Worm (Caenorhabditis elegans) whole organism, late embryonic: ENCODE results near the gene F42A9.8.

Source experiments
- C38D4.7 ChIP-seq: fragments of 200-800 bp; sonication (Bioruptor generic); optimal IDR thresholded peaks from 2 replicates; lab custom pipeline; 2018; ENCODE audit warnings: mild to moderate bottlenecking, missing genetic modification characterization, moderate library complexity, missing compliant biosample characterization
- F13H6.1 ChIP-seq: sonication (generic microtip); optimal IDR thresholded peaks from 2 replicates; lab custom pipeline; 2016; ENCODE audit warnings: missing genetic modification characterization, missing compliant biosample characterization
- K02D7.2 ChIP-seq: sonication (generic microtip); optimal IDR thresholded peaks from 2 replicates; lab custom pipeline; 2017; ENCODE audit warnings: mild to moderate bottlenecking, missing genetic modification characterization, missing compliant biosample characterization
- K09A11.1 ChIP-seq: sonication (generic microtip); optimal IDR thresholded peaks from 2 replicates; lab custom pipeline; 2017; ENCODE audit warnings: antibody characterized with exemption, mild to moderate bottlenecking, missing genetic modification characterization, missing compliant biosample characterization; ENCODE audit not compliant: insufficient read depth
- Y22D7AL.16 ChIP-seq: sonication (generic microtip); optimal IDR thresholded peaks from 2 replicates; lab custom pipeline; 2016; ENCODE audit warnings: missing genetic modification characterization, missing compliant biosample characterization
- ahr-1 ChIP-seq: sonication (generic microtip); optimal IDR thresholded peaks from 2 replicates; lab custom pipeline; 2016; ENCODE audit warnings: missing genetic modification characterization, missing compliant biosample characterization
- ama-1 ChIP-seq: fragments of 150-350 bp; optimal IDR thresholded peaks from 2 replicates; lab custom pipeline; 2014
- ceh-14 ChIP-seq: sonication (generic microtip); optimal IDR thresholded peaks from 2 replicates; lab custom pipeline; 2016; ENCODE audit warnings: missing genotype, missing genetic modification characterization, missing compliant biosample characterization
- ceh-24 ChIP-seq: sonication (generic microtip); optimal IDR thresholded peaks from 2 replicates; lab custom pipeline; 2016; ENCODE audit warnings: mild to moderate bottlenecking, missing genetic modification characterization, missing compliant biosample characterization
- ceh-30 ChIP-seq: fragments of 150-350 bp; optimal IDR thresholded peaks from 2 replicates; lab custom pipeline; 2014; ENCODE audit warnings: missing biosample characterization, missing genetic modification characterization
- ceh-31 ChIP-seq: sonication (generic microtip); optimal IDR thresholded peaks from 2 replicates; lab custom pipeline; 2016; ENCODE audit warnings: missing genetic modification characterization, missing compliant biosample characterization
- ceh-45 ChIP-seq: fragments of 200-800 bp; sonication (Bioruptor generic); IDR thresholded peaks from 2 replicates; pipeline ENCODE4 v1.3.6; 2022; ENCODE audit warnings: missing genetic modification reagents, missing genetic modification characterization, missing compliant biosample characterization
- ceh-48 ChIP-seq: sonication (generic microtip); optimal IDR thresholded peaks from 2 replicates; lab custom pipeline; 2016; ENCODE audit warnings: missing genetic modification characterization, inconsistent platforms, missing compliant biosample characterization
- ceh-9 ChIP-seq: sonication (generic microtip); optimal IDR thresholded peaks from 2 replicates; lab custom pipeline; 2016; ENCODE audit warnings: mild to moderate bottlenecking, missing genetic modification characterization, inconsistent platforms, missing compliant biosample characterization
- dmd-4 ChIP-seq: sonication (generic microtip); optimal IDR thresholded peaks from 2 replicates; lab custom pipeline; 2016; ENCODE audit warnings: borderline replicate concordance, missing genetic modification characterization, missing compliant biosample characterization
- ets-4 ChIP-seq: sonication (generic microtip); optimal IDR thresholded peaks from 2 replicates; lab custom pipeline; 2016; ENCODE audit warnings: missing genetic modification characterization, missing compliant biosample characterization
- fax-1 ChIP-seq: sonication (generic microtip); optimal IDR thresholded peaks from 2 replicates; lab custom pipeline; 2016; ENCODE audit warnings: missing genotype, missing genetic modification characterization, missing compliant biosample characterization
- hlh-15 ChIP-seq: sonication (generic microtip); optimal IDR thresholded peaks from 2 replicates; lab custom pipeline; 2016; ENCODE audit warnings: missing genetic modification characterization, missing compliant biosample characterization
- hlh-30 ChIP-seq: sonication (generic microtip); optimal IDR thresholded peaks from 2 replicates; lab custom pipeline; 2017; ENCODE audit warnings: antibody characterized with exemption, missing genetic modification characterization, missing compliant biosample characterization; ENCODE audit not compliant: insufficient read depth
- hlh-8 ChIP-seq: sonication (generic microtip); optimal IDR thresholded peaks from 2 replicates; lab custom pipeline; 2016; ENCODE audit warnings: missing genotype, missing genetic modification characterization, missing compliant biosample characterization
- lim-6 ChIP-seq: sonication (generic microtip); optimal IDR thresholded peaks from 2 replicates; lab custom pipeline; 2016; ENCODE audit warnings: missing genetic modification characterization, missing compliant biosample characterization
- mec-3 ChIP-seq: sonication (generic microtip); optimal IDR thresholded peaks from 2 replicates; lab custom pipeline; 2016; ENCODE audit warnings: borderline replicate concordance, missing genetic modification characterization, missing compliant biosample characterization
- odd-2 ChIP-seq: sonication (generic microtip); optimal IDR thresholded peaks from 2 replicates; lab custom pipeline; 2017; ENCODE audit warnings: antibody characterized with exemption, mild to moderate bottlenecking, missing genetic modification characterization, missing compliant biosample characterization
- pag-3 ChIP-seq: sonication (generic microtip); optimal IDR thresholded peaks from 2 replicates; lab custom pipeline; 2016; ENCODE audit warnings: missing compliant biosample characterization, missing genetic modification characterization, borderline replicate concordance
- pax-1 ChIP-seq: fragments of 150-350 bp; optimal IDR thresholded peaks from 2 replicates; lab custom pipeline; 2014; ENCODE audit warnings: missing biosample characterization, missing genetic modification characterization
- pha-2 ChIP-seq: sonication (generic microtip); optimal IDR thresholded peaks from 2 replicates; lab custom pipeline; 2017; ENCODE audit warnings: mild to moderate bottlenecking, missing genetic modification characterization, missing compliant biosample characterization
- pha-4 ChIP-seq: fragments of 150-350 bp; optimal IDR thresholded peaks from 2 replicates; lab custom pipeline; 2018; ENCODE audit warnings: missing biosample characterization, missing genetic modification reagents, missing genetic modification characterization
- pqm-1 ChIP-seq: sonication (generic microtip); optimal IDR thresholded peaks from 2 replicates; lab custom pipeline; 2016; ENCODE audit warnings: missing genetic modification characterization, missing compliant biosample characterization
- pros-1 ChIP-seq: fragments of 150-350 bp; optimal IDR thresholded peaks from 2 replicates; lab custom pipeline; 2014; ENCODE audit warnings: missing biosample characterization, missing genetic modification reagents, missing genetic modification characterization
- ref-2 ChIP-seq: sonication (generic microtip); optimal IDR thresholded peaks from 2 replicates; lab custom pipeline; 2016; ENCODE audit warnings: missing genetic modification characterization, missing compliant biosample characterization
- rnt-1 ChIP-seq: sonication (generic microtip); optimal IDR thresholded peaks from 2 replicates; lab custom pipeline; 2016; ENCODE audit warnings: missing genetic modification characterization, missing compliant biosample characterization
- sox-2 ChIP-seq: fragments of 200-800 bp; sonication (Bioruptor generic); IDR thresholded peaks from 2 replicates; pipeline ENCODE4 v1.3.6; 2022; ENCODE audit warnings: missing genetic modification reagents, missing genetic modification characterization, missing compliant biosample characterization
- sox-4 ChIP-seq: sonication (generic microtip); optimal IDR thresholded peaks from 2 replicates; lab custom pipeline; 2017; ENCODE audit warnings: mild to moderate bottlenecking, missing genetic modification characterization, inconsistent platforms, missing compliant biosample characterization
- syd-9 ChIP-seq: sonication (generic microtip); optimal IDR thresholded peaks from 2 replicates; lab custom pipeline; 2016; ENCODE audit warnings: mild to moderate bottlenecking, missing genetic modification characterization, moderate library complexity, missing compliant biosample characterization
- tbx-2 ChIP-seq: sonication (generic microtip); optimal IDR thresholded peaks from 2 replicates; lab custom pipeline; 2016; ENCODE audit warnings: missing genetic modification characterization, missing compliant biosample characterization
- tbx-7 ChIP-seq: sonication (generic microtip); optimal IDR thresholded peaks from 2 replicates; lab custom pipeline; 2016; ENCODE audit warnings: missing genotype, missing genetic modification characterization, missing compliant biosample characterization
- zip-5 ChIP-seq: sonication (generic microtip); optimal IDR thresholded peaks from 2 replicates; lab custom pipeline; 2016; ENCODE audit warnings: missing genetic modification characterization, missing compliant biosample characterization

F42A9.8 gene

ce11 chrIV:8618698-8619097 lies at the start of gene F42A9.8:
TSS of gene F42A9.8 (minus strand) at chrIV:8618785.
- TF ChIP-seq ceh-9 (tag; lab: Kevin White, UChicago) (no peak), ahr-1 (tag; lab: Kevin White, UChicago) (no peak), ceh-24 (no peak), sox-4 (no peak), lim-6 (tag; lab: Kevin White, UChicago) (no peak), ceh-45 (GFP tag; lab: Robert Waterston, UW) (no peak), syd-9 (tag; lab: Kevin White, UChicago) (no peak), ceh-48 (tag; lab: Kevin White, UChicago) (no peak), zip-5 (tag; lab: Kevin White, UChicago) (no peak), hlh-15 (tag; lab: Kevin White, UChicago) (no peak), ama-1 (lab: Kevin White, UChicago) (no peak), ceh-14 (tag; lab: Kevin White, UChicago) (no peak), hlh-30 (tag; lab: Kevin White, UChicago) (no peak), sox-2 (GFP tag; lab: Robert Waterston, UW) (no peak), ets-4 (tag; lab: Kevin White, UChicago) (no peak), tbx-2 (tag; lab: Kevin White, UChicago) (no peak), pha-4 (tag; lab: Kevin White, UChicago) (no peak)

- TF ChIP-seq sox-2 (GFP tag; lab: Robert Waterston, UW) (no peak), pha-4 (tag; lab: Kevin White, UChicago) (no peak), dmd-4 (tag; lab: Kevin White, UChicago) (no peak), ceh-31 (tag; lab: Kevin White, UChicago) (no peak), ceh-30 (tag; lab: Kevin White, UChicago) (no peak), pqm-1 (tag; lab: Kevin White, UChicago) (no peak), pha-2 (tag; lab: Kevin White, UChicago) (no peak), fax-1 (no peak)
These were observed 47.2 kb upstream of the F42A9.8 start for ce11 chrIV:8665778-8666177.

ce11 chrIV:8658122-8658521 lies 39.5 kb upstream of the F42A9.8 start, which contains the start of gene C49C8.6:
TSS of gene C49C8.6 (minus strand) at chrIV:8658222.
- TF ChIP-seq hlh-8 (tag; lab: Kevin White, UChicago) (no peak), pros-1 (tag; lab: Kevin White, UChicago) (no peak), ceh-30 (tag; lab: Kevin White, UChicago) (no peak), F13H6.1 (tag; lab: Kevin White, UChicago) (no peak), K09A11.1 (tag; lab: Kevin White, UChicago) (no peak), fax-1 (no peak), tbx-7 (no peak), rnt-1 (no peak), K02D7.2 (no peak), C38D4.7 (GFP tag; lab: Kevin White, UChicago) (no peak), mec-3 (tag; lab: Kevin White, UChicago) (no peak), zip-5 (tag; lab: Kevin White, UChicago) (no peak), pag-3 (tag; lab: Kevin White, UChicago) (no peak), odd-2 (tag; lab: Kevin White, UChicago) (no peak), hlh-30 (tag; lab: Kevin White, UChicago) (no peak), pha-4 (tag; lab: Kevin White, UChicago) (no peak), ets-4 (tag; lab: Kevin White, UChicago) (no peak), pax-1 (tag; lab: Kevin White, UChicago) (no peak), ref-2 (no peak)

ce11 chrIV:8654115-8654628 lies 35.6 kb upstream of the F42A9.8 start, which contains the start of gene C49C8.1:
TSS of gene C49C8.1 (plus strand) at chrIV:8654578.
- TF ChIP-seq hlh-30 (tag; lab: Kevin White, UChicago) (peak; percentile 6), Y22D7AL.16 (tag; lab: Kevin White, UChicago) (no peak)
